Worm (Caenorhabditis elegans) whole organism, L4/young adult: ENCODE results near the gene grdn-1.

Experiments used
- W03F9.2 ChIP-seq: fragments of 150-350 bp; optimal IDR thresholded peaks from 2 replicates; lab custom pipeline; 2014; ENCODE audit warnings: missing biosample characterization, missing genetic modification characterization
- dao-5 ChIP-seq: sonication (generic microtip); optimal IDR thresholded peaks from 2 replicates; lab custom pipeline; 2016; ENCODE audit warnings: missing genotype, missing genetic modification characterization, moderate library complexity, missing compliant biosample characterization
- him-1 ChIP-seq: sonication (generic microtip); optimal IDR thresholded peaks from 2 replicates; lab custom pipeline; 2016; ENCODE audit warnings: missing genotype, missing genetic modification reagents, missing genetic modification characterization, missing compliant biosample characterization

The grdn-1 gene

DNA sequence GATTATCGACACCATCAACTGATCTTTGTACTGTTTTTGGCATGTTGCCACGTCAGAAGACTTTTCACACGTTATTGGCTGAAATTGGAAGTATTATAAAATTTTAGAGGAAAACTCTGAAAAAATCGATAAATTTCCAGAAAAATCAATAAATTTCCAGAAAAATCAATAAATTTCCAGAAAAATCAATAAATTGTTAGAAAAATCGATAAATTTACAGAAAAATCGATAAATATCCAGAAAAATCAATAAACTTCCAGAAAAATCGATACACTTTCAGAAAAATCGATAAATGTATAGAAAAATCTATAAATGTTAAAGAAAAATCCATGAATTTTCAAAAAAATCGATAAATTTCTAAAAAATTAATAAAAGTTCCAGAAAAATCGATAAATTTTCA is 36.4 kb downstream of the grdn-1 start:
- TF ChIP-seq him-1 (tag; lab: Kevin White, UChicago) (no peak), W03F9.2 (no peak), dao-5 (tag; lab: Kevin White, UChicago) (no peak)

- TF ChIP-seq dao-5 (tag; lab: Kevin White, UChicago) (no peak), W03F9.2 (no peak), him-1 (tag; lab: Kevin White, UChicago) (no peak)
Measured at ce11 chrV:18631966-18632531, 39.5 kb downstream of the grdn-1 start.

DNA sequence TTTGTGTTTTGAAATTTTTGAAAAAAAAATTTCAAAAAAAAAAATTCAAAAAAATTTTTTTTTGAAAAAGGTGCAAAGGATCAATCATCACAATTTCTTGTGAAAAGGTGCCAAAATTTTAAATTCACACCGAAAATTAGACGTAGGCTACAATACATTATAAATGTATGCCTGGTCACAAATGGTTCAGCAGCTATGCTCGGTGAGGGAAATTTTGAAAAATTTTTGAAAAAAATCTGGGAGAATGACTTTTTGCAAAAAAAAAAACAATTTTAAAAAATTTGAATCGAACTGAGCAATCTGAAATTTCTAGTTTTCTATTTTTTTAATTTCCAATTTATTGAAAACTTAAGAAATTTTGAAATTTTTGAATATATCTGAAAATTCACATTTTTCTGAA is 43.7 kb downstream of the grdn-1 start, which contains the start of gene egas-3:
egas-3 (minus strand) TSS at position 101 of the 400 bp plus-strand sequence.
- TF ChIP-seq W03F9.2 (no peak), him-1 (tag; lab: Kevin White, UChicago) (no peak), dao-5 (tag; lab: Kevin White, UChicago) (no peak)

DNA sequence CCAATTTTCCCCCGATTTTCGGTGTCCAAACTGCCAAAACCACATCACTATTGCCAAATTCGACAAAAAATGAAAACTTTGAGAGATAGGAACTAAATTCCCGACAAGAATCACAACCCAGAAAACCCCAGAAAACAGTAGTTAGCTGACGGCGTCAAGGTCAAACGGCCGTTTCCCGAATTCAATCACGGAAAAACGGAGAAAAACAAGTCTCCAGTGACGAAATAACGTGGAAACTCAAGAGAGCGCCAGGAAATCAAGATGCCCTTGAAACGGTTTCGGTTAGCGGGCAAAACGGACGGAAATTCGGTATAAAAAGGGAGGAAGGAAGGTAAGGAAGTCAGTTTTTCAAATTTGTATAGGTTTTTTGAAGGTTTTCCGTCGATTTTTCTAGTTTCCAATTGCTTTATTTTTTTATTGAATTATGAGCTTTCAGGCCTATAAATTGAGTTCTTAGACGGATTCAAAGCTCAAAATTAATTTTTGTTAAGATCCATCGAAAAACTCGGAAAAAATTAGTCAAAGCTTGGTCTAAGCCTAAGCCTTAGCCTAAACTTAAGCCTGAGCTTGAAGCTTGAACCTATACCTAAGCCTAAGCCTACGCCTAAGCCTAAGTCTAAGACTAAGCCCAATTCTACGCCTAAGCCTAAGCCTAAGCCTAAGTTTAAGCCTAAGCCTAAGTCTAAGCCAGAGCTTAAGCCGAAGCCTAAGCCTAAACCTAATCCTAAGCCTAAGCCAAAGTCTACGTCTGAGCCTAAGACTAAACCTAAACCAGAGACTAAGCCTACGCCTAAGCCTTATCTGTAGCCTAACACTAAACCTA is 45.2 kb downstream of the grdn-1 start:
- no peak for TF ChIP-seq W03F9.2
- TF ChIP-seq dao-5 (tag; lab: Kevin White, UChicago) = no peak
- no peak for TF ChIP-seq him-1 (tag; lab: Kevin White, UChicago)

ce11 chrV:18638367-18638873 is 45.9 kb downstream of the grdn-1 start, which contains the start of gene col-42:
col-42 (plus strand) TSS chrV:18638484.
- TF ChIP-seq dao-5 (tag; lab: Kevin White, UChicago) = no peak
- TF ChIP-seq him-1 (tag; lab: Kevin White, UChicago) = no peak
- TF ChIP-seq W03F9.2 = no peak

DNA sequence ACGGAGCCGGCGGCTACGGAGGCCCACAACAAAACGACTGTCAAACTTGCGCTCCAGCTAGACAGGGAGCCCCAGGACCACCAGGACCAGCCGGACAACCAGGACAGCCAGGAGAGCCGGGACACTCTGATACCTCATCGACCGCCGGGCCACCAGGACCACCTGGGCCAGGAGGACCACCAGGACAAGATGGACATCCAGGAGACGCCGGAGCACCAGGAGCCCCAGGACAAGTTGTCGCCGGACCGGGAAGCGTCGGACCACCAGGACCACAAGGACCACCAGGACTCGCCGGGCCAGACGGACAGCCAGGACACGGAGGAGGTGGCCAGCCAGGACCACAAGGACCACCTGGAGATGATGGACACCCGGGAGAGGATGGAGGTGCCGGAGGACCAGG is 46.5 kb downstream of the grdn-1 start:
- TF ChIP-seq W03F9.2 (no peak), dao-5 (tag; lab: Kevin White, UChicago) (no peak), him-1 (tag; lab: Kevin White, UChicago) (no peak)

- TF ChIP-seq W03F9.2 (no peak), dao-5 (tag; lab: Kevin White, UChicago) (no peak), him-1 (tag; lab: Kevin White, UChicago) (no peak)
Measured at ce11 chrV:18639601-18640354, 47.2 kb downstream of the grdn-1 start, which contains the start of gene egas-1. egas-1 (plus strand) TSS chrV:18640304.

ce11 chrV:18644258-18644657 is 51.7 kb downstream of the grdn-1 start:
- TF ChIP-seq him-1 (tag; lab: Kevin White, UChicago) (no peak), W03F9.2 (no peak), dao-5 (tag; lab: Kevin White, UChicago) (no peak)

ce11 chrV:18650043-18650442 is 57.5 kb downstream of the grdn-1 start, which contains the start of gene egas-2:
egas-2 (plus strand) TSS chrV:18650343.
- TF ChIP-seq dao-5 (tag; lab: Kevin White, UChicago) = no peak
- TF ChIP-seq him-1 (tag; lab: Kevin White, UChicago) = no peak
- TF ChIP-seq W03F9.2 = no peak

DNA sequence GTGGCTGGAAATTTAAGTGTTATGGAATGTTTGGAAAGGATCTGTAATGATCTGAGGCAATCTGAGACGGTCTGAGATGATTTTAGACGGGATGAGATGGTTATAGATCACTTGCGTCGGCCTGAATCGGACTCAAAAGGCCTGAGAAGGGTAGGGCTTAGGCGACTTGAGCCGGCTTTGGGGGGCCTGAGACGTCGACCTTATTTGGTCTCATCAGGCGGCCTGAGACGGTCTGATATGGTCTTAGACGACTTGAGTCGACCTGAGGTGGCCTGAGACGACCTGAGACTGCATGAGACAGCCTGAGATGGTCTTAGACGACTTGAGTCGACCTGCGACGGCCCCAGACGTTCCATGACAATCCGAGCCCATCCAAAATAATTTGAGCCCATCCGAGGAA is 63.8 kb downstream of the grdn-1 start:
- no peak for TF ChIP-seq W03F9.2
- TF ChIP-seq dao-5 (tag; lab: Kevin White, UChicago) = no peak
- no peak for TF ChIP-seq him-1 (tag; lab: Kevin White, UChicago)

DNA sequence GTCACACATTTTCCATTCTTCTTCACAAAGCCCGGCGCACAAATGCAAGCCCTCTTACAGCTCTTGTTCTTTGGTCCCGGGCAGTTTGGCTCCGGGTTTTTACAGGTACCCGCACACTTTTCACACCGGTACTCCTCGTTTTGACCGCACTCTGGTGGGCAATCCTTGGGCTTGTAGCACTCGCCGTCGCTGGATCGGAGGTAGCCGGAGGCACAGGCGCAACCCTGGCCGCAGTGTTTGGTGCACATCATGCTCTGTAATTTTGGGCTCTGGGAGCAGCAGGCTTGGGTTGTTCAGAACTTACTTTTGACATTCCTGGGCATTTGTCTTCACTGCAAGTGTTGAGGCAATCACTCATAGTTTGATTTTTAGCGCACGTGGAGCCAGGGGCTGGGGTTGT is 64.8 kb downstream of the grdn-1 start:
- TF ChIP-seq W03F9.2 = no peak
- TF ChIP-seq him-1 (tag; lab: Kevin White, UChicago) = no peak
- TF ChIP-seq dao-5 (tag; lab: Kevin White, UChicago) = no peak

- no peak for TF ChIP-seq him-1 (tag; lab: Kevin White, UChicago)
- TF ChIP-seq W03F9.2 = no peak
- TF ChIP-seq dao-5 (tag; lab: Kevin White, UChicago) = no peak
Measured at ce11 chrV:18658914-18659313, 66.4 kb downstream of the grdn-1 start.

ce11 chrV:18662333-18662732 is 69.8 kb downstream of the grdn-1 start:
- TF ChIP-seq W03F9.2 (no peak), dao-5 (tag; lab: Kevin White, UChicago) (no peak), him-1 (tag; lab: Kevin White, UChicago) (no peak)
